Worm (Caenorhabditis elegans) whole organism, early embryonic: ENCODE data around the gene T19C3.5.

ENCODE experiments used
- B0310.2 ChIP-seq: sonication (generic microtip); optimal IDR thresholded peaks from 2 replicates; lab custom pipeline; 2016; ENCODE audit warnings: mild to moderate bottlenecking, missing genetic modification characterization, missing compliant biosample characterization
- ama-1 ChIP-seq: fragments of 150-350 bp; optimal IDR thresholded peaks from 2 replicates; lab custom pipeline; 2014
- ceh-13 ChIP-seq: fragments of 200-800 bp; sonication (Bioruptor generic); optimal IDR thresholded peaks from 2 replicates; lab custom pipeline; 2018; ENCODE audit warnings: mild to moderate bottlenecking, missing genetic modification characterization, missing compliant biosample characterization
- ceh-36 ChIP-seq: sonication (generic microtip); optimal IDR thresholded peaks from 2 replicates; lab custom pipeline; 2016; ENCODE audit warnings: missing genetic modification characterization, inconsistent platforms, missing compliant biosample characterization
- flt-1 ChIP-seq: fragments of 200-800 bp; sonication (Bioruptor generic); IDR thresholded peaks from 2 replicates; pipeline ENCODE4 v1.3.6; 2022; ENCODE audit warnings: missing genetic modification characterization, missing compliant biosample characterization
- hmbx-1 ChIP-seq: sonication (generic microtip); optimal IDR thresholded peaks from 2 replicates; lab custom pipeline; 2016; ENCODE audit warnings: mild to moderate bottlenecking, missing genetic modification characterization, missing compliant biosample characterization
- hmg-4 ChIP-seq: fragments of 200-800 bp; sonication (Bioruptor generic); optimal IDR thresholded peaks from 2 replicates; lab custom pipeline; 2018; ENCODE audit warnings: mild to moderate bottlenecking, missing genetic modification characterization, missing compliant biosample characterization
- hnd-1 ChIP-seq: sonication (generic microtip); optimal IDR thresholded peaks from 2 replicates; lab custom pipeline; 2016; ENCODE audit warnings: missing genetic modification characterization, missing compliant biosample characterization
- sea-1 ChIP-seq: fragments of 200-800 bp; sonication (Bioruptor generic); conservative IDR thresholded peaks from 2 replicates; pipeline ENCODE4 v1.3.6; 2022; ENCODE audit warnings: missing genetic modification characterization, missing compliant biosample characterization
- tbx-11 ChIP-seq: fragments of 200-800 bp; sonication (Bioruptor generic); IDR thresholded peaks from 2 replicates; pipeline ENCODE4 v1.3.6; 2022; ENCODE audit warnings: missing genetic modification characterization, missing compliant biosample characterization
- tra-4 ChIP-seq: sonication (generic microtip); optimal IDR thresholded peaks from 2 replicates; lab custom pipeline; 2017; ENCODE audit warnings: missing genetic modification characterization, missing compliant biosample characterization

DNA sequence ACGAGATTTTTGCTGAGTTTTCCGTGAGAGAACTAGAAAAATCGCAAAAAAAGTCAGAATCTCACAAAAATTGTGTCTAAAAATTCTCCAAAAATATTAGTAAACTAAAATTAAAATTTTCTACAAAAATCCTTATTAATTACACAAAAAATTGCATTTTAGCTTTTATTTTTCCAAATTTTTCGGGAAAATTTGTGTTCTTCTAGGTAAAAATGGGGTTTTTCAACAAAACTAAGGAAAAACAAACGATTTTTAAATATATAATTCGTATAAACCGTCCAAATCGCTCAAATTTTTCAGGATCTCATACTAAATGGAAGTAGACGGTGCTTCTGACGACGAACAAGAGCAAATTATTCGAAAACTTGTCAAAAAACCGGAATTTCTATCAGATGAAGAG, 14.0 kb upstream of the T19C3.5 start, which contains the start of gene W06E11.1:
- no peak for TF ChIP-seq ama-1
- TF ChIP-seq hmg-4 (GFP tag; lab: Kevin White, UChicago): no peak
- no peak for TF ChIP-seq flt-1 (GFP tag; lab: Robert Waterston, UW)
- no peak for TF ChIP-seq ceh-13 (GFP tag; lab: Kevin White, UChicago)
- TF ChIP-seq tbx-11: no peak
- no peak for TF ChIP-seq hmbx-1 (tag; lab: Kevin White, UChicago)
- TF ChIP-seq hnd-1: no peak
- no peak for TF ChIP-seq tra-4 (tag; lab: Kevin White, UChicago)
- no peak for TF ChIP-seq sea-1 (GFP tag; lab: Robert Waterston, UW)
- no peak for TF ChIP-seq B0310.2 (tag; lab: Kevin White, UChicago)
- no peak for TF ChIP-seq ceh-36
